Worm (Caenorhabditis elegans): Measurements from ENCODE around the gene tag-180.
A peak's percentile ranks its signal among the peaks of the same experiment; 100 is the strongest.

tag-180 gene

ce11 chrII:11371981-11372380 is 42.8 kb upstream of the tag-180 start, which contains the start of gene C33B4.2:
Gene C33B4.2, minus strand, starts transcription at chrII:11372145.
- TF ChIP-seq unc-98 (GFP tag; IDR thresholded peaks at IDR 0.05) (no peak), blmp-1 (tag; optimal IDR thresholded peaks at IDR 0.05) (peak; percentile 6), ceh-90 (tag; optimal IDR thresholded peaks at IDR 0.05) (no peak), nhr-47 (tag; optimal IDR thresholded peaks at IDR 0.05) (no peak)

ce11 chrII:11361751-11362150 is 32.5 kb upstream of the tag-180 start:
- TF ChIP-seq lin-13 (GFP tag; optimal IDR thresholded peaks at IDR 0.05) = no peak
- TF ChIP-seq lir-3 (tag; optimal IDR thresholded peaks at IDR 0.05; ENCODE audit: poor library complexity) = no peak
- no peak for TF ChIP-seq unc-62 (GFP tag; optimal IDR thresholded peaks at IDR 0.05)
- TF ChIP-seq nhr-90 (tag; optimal IDR thresholded peaks at IDR 0.05; ENCODE audit: poor library complexity) = no peak
- TF ChIP-seq isw-1 (GFP tag; IDR thresholded peaks at IDR 0.05) = no peak
- TF ChIP-seq fkh-10 (GFP tag; optimal IDR thresholded peaks at IDR 0.05) = peak; percentile 96
- TF ChIP-seq nhr-77 (tag; optimal IDR thresholded peaks at IDR 0.05) = no peak
- peak; percentile 40 for TF ChIP-seq lin-14 (GFP tag; optimal IDR thresholded peaks at IDR 0.05)
- TF ChIP-seq skn-1 (tag; optimal IDR thresholded peaks at IDR 0.05) = no peak

- TF ChIP-seq lin-13 (GFP tag; optimal IDR thresholded peaks at IDR 0.05) = no peak
- TF ChIP-seq snpc-4 (tag; optimal IDR thresholded peaks at IDR 0.05) = no peak
- TF ChIP-seq unc-86 (tag; optimal IDR thresholded peaks at IDR 0.05) = no peak
- TF ChIP-seq unc-30 (tag; optimal IDR thresholded peaks at IDR 0.05) = no peak
- peak; percentile 62 for TF ChIP-seq tbx-2 (tag; optimal IDR thresholded peaks at IDR 0.05)
- no peak for TF ChIP-seq nhr-19 (GFP tag; conservative IDR thresholded peaks at IDR 0.05)
- peak; percentile 6 for TF ChIP-seq nhr-47 (tag; optimal IDR thresholded peaks at IDR 0.05)
- TF ChIP-seq nhr-71 (tag; optimal IDR thresholded peaks at IDR 0.05) = peak; percentile 14
- peak; percentile 70 for TF ChIP-seq lin-14 (GFP tag; optimal IDR thresholded peaks at IDR 0.05)
- TF ChIP-seq aha-1 (tag; optimal IDR thresholded peaks at IDR 0.05) = no peak
- TF ChIP-seq tlp-1 (tag; optimal IDR thresholded peaks at IDR 0.05) = no peak
- TF ChIP-seq nhr-20 (tag; optimal IDR thresholded peaks at IDR 0.05) = no peak
- TF ChIP-seq ztf-11 (tag; optimal IDR thresholded peaks at IDR 0.05) = no peak
- TF ChIP-seq nhr-90 (tag; optimal IDR thresholded peaks at IDR 0.05; ENCODE audit: poor library complexity) = no peak
- no peak for TF ChIP-seq nhr-76 (tag; optimal IDR thresholded peaks at IDR 0.05)
Measured at ce11 chrII:11353471-11353870, 24.2 kb upstream of the tag-180 start.

DNA sequence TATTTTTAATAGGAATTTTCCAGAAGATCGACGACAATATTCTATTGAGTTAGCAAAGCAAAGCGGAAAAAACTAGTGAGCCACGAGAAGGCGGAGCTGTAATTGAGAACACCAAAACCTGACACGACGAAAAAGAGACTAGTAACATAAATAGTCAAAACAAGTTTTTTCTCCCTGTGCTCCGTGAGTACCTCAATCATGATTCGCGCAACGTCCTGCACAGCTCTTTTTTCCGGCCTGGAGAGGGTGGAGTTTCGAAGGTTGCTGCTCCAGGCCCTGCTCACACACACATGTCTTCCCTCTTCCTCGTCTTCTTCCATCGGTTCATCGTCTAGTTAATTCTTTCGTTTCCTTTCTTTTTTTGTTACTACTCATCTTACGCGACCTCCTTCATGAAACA is 22.4 kb upstream of the tag-180 start, which contains the start of gene clh-2:
clh-2 (plus strand) TSS at position 301 of the 400 bp plus-strand sequence.
- TF ChIP-seq zip-4 (GFP tag; optimal IDR thresholded peaks at IDR 0.05) (no peak), ceh-82 (tag; optimal IDR thresholded peaks at IDR 0.05) (no peak), sox-4 (tag; optimal IDR thresholded peaks at IDR 0.05) (no peak)

- TF ChIP-seq lin-14 (GFP tag; optimal IDR thresholded peaks at IDR 0.05) (no peak), fos-1 (tag; optimal IDR thresholded peaks at IDR 0.05) (no peak), sup-37 (GFP tag; optimal IDR thresholded peaks at IDR 0.05) (no peak), dpl-1 (GFP tag; optimal IDR thresholded peaks at IDR 0.05) (no peak), nhr-20 (tag; optimal IDR thresholded peaks at IDR 0.05) (no peak), nhr-76 (tag; optimal IDR thresholded peaks at IDR 0.05) (no peak), nhr-28 (tag; optimal IDR thresholded peaks at IDR 0.05) (no peak), fkh-10 (GFP tag; optimal IDR thresholded peaks at IDR 0.05) (no peak), blmp-1 (tag; optimal IDR thresholded peaks at IDR 0.05) (no peak)
Measured at ce11 chrII:11349892-11350291, 20.7 kb upstream of the tag-180 start, which contains the start of gene dph-5. Gene dph-5, plus strand, starts transcription at chrII:11350192.

- peak; percentile 14 for TF ChIP-seq jun-1 (tag; optimal IDR thresholded peaks at IDR 0.05)
- peak; percentile 48 for TF ChIP-seq ceh-8 (GFP tag; optimal IDR thresholded peaks at IDR 0.05)
- TF ChIP-seq irx-1 (tag; optimal IDR thresholded peaks at IDR 0.05) = peak; percentile 62
- TF ChIP-seq tlp-1 (tag; optimal IDR thresholded peaks at IDR 0.05) = no peak
- TF ChIP-seq nhr-11 (tag; optimal IDR thresholded peaks at IDR 0.05) = peak; percentile 76
- peak; percentile 34 for TF ChIP-seq nhr-19 (GFP tag; conservative IDR thresholded peaks at IDR 0.05)
- TF ChIP-seq mef-2 (tag; optimal IDR thresholded peaks at IDR 0.05) = peak; percentile 63
- TF ChIP-seq snpc-4 (tag; optimal IDR thresholded peaks at IDR 0.05) = peak; percentile 52
- TF ChIP-seq nhr-76 (tag; optimal IDR thresholded peaks at IDR 0.05) = no peak
- no peak for TF ChIP-seq C04F5.9 (tag; optimal IDR thresholded peaks at IDR 0.05)
- peak; percentile 9 for TF ChIP-seq ztf-4 (tag; optimal IDR thresholded peaks at IDR 0.05)
- TF ChIP-seq unc-62 (GFP tag; optimal IDR thresholded peaks at IDR 0.05) = no peak
- TF ChIP-seq ceh-88 (GFP tag; IDR thresholded peaks at IDR 0.05) = no peak; the same call in 1 of the 2 replicates
- peak; percentile 49 for TF ChIP-seq tbx-2 (tag; optimal IDR thresholded peaks at IDR 0.05)
- TF ChIP-seq xbp-1 (tag; optimal IDR thresholded peaks at IDR 0.05) = peak; percentile 30
- peak; percentile 79 for TF ChIP-seq skn-1 (tag; optimal IDR thresholded peaks at IDR 0.05)
- no peak for TF ChIP-seq efl-3 (GFP tag; optimal IDR thresholded peaks at IDR 0.05)
- TF ChIP-seq ceh-82 (tag; optimal IDR thresholded peaks at IDR 0.05) = peak; percentile 12 to 45 (median 44)
Measured at ce11 chrII:11347878-11348556, 18.8 kb upstream of the tag-180 start, which contains the start of the genes B0491.6 and pigm-1. Gene B0491.6, minus strand, starts transcription at chrII:11348343. Gene pigm-1, plus strand, starts transcription at chrII:11348445.

Measured in whole organism, L1 larva.